ENCODE assay signal across 5 fruit fly cellular contexts in the genomic region with DNA sequence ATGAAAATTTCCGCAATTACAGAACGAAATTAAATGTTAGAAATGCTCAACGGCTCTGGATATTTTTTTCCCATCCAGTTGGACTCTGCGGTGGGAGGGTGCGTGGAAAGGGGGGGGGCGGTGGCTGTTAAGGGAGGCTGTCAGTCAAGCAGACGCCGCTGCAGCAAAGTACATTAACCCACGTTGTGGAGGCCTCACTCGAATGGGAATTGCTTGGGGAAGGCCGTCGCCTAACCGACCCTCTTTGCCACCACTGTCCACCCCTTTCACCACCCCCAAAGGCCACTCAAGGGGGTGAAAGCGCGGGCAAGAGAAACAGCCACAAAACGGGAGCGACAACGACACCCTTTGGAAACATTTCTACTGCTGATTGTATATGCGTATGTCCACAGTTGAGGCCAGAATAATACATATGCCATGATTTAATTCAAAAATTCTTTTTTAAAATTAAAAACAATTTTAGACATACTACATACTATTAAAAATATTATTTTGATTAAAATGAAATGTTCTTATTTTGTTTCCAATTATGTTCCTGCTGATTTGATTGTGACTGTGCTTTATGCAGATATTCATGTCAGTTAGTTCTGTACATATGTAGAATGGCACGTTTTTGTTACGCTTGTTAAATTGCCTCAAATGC.
TF ChIP-seq lines count a peak whose summit lies in the region.

No protein-coding gene starts in this region.

- TF ChIP-seq CTCF in whole organism, embryonic (GFP tag; optimal IDR thresholded peaks at IDR 0.05; lab: Kevin White, UChicago), result no peak

TF ChIP-seq in whole organism, adult, 20 proteins besides CTCF, POLR2A, EP300 and RAD21:
- TF ChIP-seq CG7045 (GFP tag; optimal IDR thresholded peaks at IDR 0.05; lab: Kevin White, UChicago) (peak; percentile 19), CG12768 (GFP tag; optimal IDR thresholded peaks at IDR 0.05; lab: Kevin White, UChicago) (peak; percentile 58), pad (GFP tag; optimal IDR thresholded peaks at IDR 0.05; lab: Kevin White, UChicago) (no peak), CG11617 (GFP tag; optimal IDR thresholded peaks at IDR 0.05; lab: Kevin White, UChicago) (no peak), CG7101 (tag; optimal IDR thresholded peaks at IDR 0.05; lab: Kevin White, UChicago) (peak; percentile 40), CG5204 (GFP tag; optimal IDR thresholded peaks at IDR 0.05; lab: Kevin White, UChicago) (no peak), cic (GFP tag; optimal IDR thresholded peaks at IDR 0.05; lab: Kevin White, UChicago) (no peak), tj (GFP tag; optimal IDR thresholded peaks at IDR 0.05; lab: Kevin White, UChicago) (no peak), CG14711 (tag; optimal IDR thresholded peaks at IDR 0.05; lab: Kevin White, UChicago) (peak; percentile 42), Mnt (GFP tag; optimal IDR thresholded peaks at IDR 0.05; lab: Kevin White, UChicago) (no peak), CG33017 (tag; optimal IDR thresholded peaks at IDR 0.05; lab: Kevin White, UChicago) (peak; percentile 66), bab1 (GFP tag; optimal IDR thresholded peaks at IDR 0.05; lab: Kevin White, UChicago) (peak; percentile 20), Hr96 (GFP tag; optimal IDR thresholded peaks at IDR 0.05; lab: Kevin White, UChicago) (no peak)

TF ChIP-seq in whole organism, embryonic, 481 proteins besides CTCF, POLR2A, EP300 and RAD21 (continues in another document):
- peak; percentile 81 for TF ChIP-seq lab (GFP tag; optimal IDR thresholded peaks at IDR 0.05; lab: Kevin White, UChicago)
- TF ChIP-seq chn (GFP tag; optimal IDR thresholded peaks at IDR 0.05; lab: Kevin White, UChicago), result no peak
- no peak for TF ChIP-seq cas (GFP tag; IDR thresholded peaks at IDR 0.05; lab: Robert Waterston, UW)
- TF ChIP-seq HmgZ (tag; optimal IDR thresholded peaks at IDR 0.05; lab: Kevin White, UChicago), result peak; percentile 15
- no peak for TF ChIP-seq so (GFP tag; IDR thresholded peaks at IDR 0.05; lab: Robert Waterston, UW)
- TF ChIP-seq CG34422 (GFP tag; IDR thresholded peaks at IDR 0.05; lab: Robert Waterston, UW), result 0 out of 3 replicates have a peak, but pooled peaks have one; percentile 43
- no peak for TF ChIP-seq gcm2 (GFP tag; optimal IDR thresholded peaks at IDR 0.05; lab: Kevin White, UChicago)
- 0 out of 2 replicates have a peak, but pooled peaks have one; percentile 25 for TF ChIP-seq wor (GFP tag; IDR thresholded peaks at IDR 0.05; lab: Robert Waterston, UW)
- peak; percentile 83 for TF ChIP-seq row (GFP tag; IDR thresholded peaks at IDR 0.05; lab: Robert Waterston, UW)
- TF ChIP-seq Dip2 (GFP tag; IDR thresholded peaks at IDR 0.05; lab: Robert Waterston, UW), result no peak
- no peak for TF ChIP-seq Neu2 (GFP tag; optimal IDR thresholded peaks at IDR 0.05; lab: Kevin White, UChicago; ENCODE audit: borderline replicate concordance)
- peak; percentile 29; the same call in 1 of the 2 replicates for TF ChIP-seq E2f2 (GFP tag; IDR thresholded peaks at IDR 0.05; lab: Robert Waterston, UW)
- peak; percentile 19 for TF ChIP-seq bcd (GFP tag; optimal IDR thresholded peaks at IDR 0.05; lab: Kevin White, UChicago)
- peak; percentile 9 for TF ChIP-seq slou (GFP tag; optimal IDR thresholded peaks at IDR 0.05; lab: Kevin White, UChicago)
- no peak for TF ChIP-seq CG11560 (tag; IDR thresholded peaks at IDR 0.05; lab: Robert Waterston, UW)
- TF ChIP-seq CG8924 (tag; optimal IDR thresholded peaks at IDR 0.05; lab: Kevin White, UChicago), result peak; percentile 73
- TF ChIP-seq Ada2b (GFP tag; IDR thresholded peaks at IDR 0.05; lab: Robert Waterston, UW), result peak; percentile 53; the same call in 1 of the 2 replicates

TF ChIP-seq in whole organism, prepupa, 60 proteins besides CTCF, POLR2A, EP300 and RAD21 (continues in another document):
- peak; percentile 58 for TF ChIP-seq OdsH (GFP tag; optimal IDR thresholded peaks at IDR 0.05; lab: Kevin White, UChicago)
- peak; percentile 7 for TF ChIP-seq Hr39 (GFP tag; optimal IDR thresholded peaks at IDR 0.05; lab: Kevin White, UChicago)
- TF ChIP-seq CG11294 (GFP tag; IDR thresholded peaks at IDR 0.05; lab: Robert Waterston, UW), result no peak; the same call in 1 of the 2 replicates
- peak; percentile 52 for TF ChIP-seq CG3919 (GFP tag; optimal IDR thresholded peaks at IDR 0.05; lab: Kevin White, UChicago)
- peak; percentile 71 for TF ChIP-seq CG8119 (GFP tag; IDR thresholded peaks at IDR 0.05; lab: Robert Waterston, UW)
- TF ChIP-seq fd85E (GFP tag; optimal IDR thresholded peaks at IDR 0.05; lab: Kevin White, UChicago), result no peak
- TF ChIP-seq Eip75B (GFP tag; optimal IDR thresholded peaks at IDR 0.05; lab: Kevin White, UChicago), result peak; percentile 40
- peak; percentile 57 for TF ChIP-seq Ets96B (tag; optimal IDR thresholded peaks at IDR 0.05; lab: Kevin White, UChicago)
- TF ChIP-seq achi (GFP tag; optimal IDR thresholded peaks at IDR 0.05; lab: Kevin White, UChicago), result peak; percentile 62
- peak; percentile 17 for TF ChIP-seq CG31627 (GFP tag; optimal IDR thresholded peaks at IDR 0.05; lab: Kevin White, UChicago)
- TF ChIP-seq CG6163 (GFP tag; IDR thresholded peaks at IDR 0.05; lab: Robert Waterston, UW), result peak; percentile 70; the same call in 2 of the 3 replicates
- TF ChIP-seq CG11762 (GFP tag; optimal IDR thresholded peaks at IDR 0.05; lab: Kevin White, UChicago; ENCODE audit: insufficient read depth), result peak; percentile 22
- no peak for TF ChIP-seq fd59A (GFP tag; optimal IDR thresholded peaks at IDR 0.05; lab: Kevin White, UChicago)
- TF ChIP-seq fkh (GFP tag; optimal IDR thresholded peaks at IDR 0.05; lab: Kevin White, UChicago), result no peak
- peak; percentile 38 for TF ChIP-seq topi (GFP tag; optimal IDR thresholded peaks at IDR 0.05; lab: Kevin White, UChicago)
- TF ChIP-seq esn (GFP tag; optimal IDR thresholded peaks at IDR 0.05; lab: Kevin White, UChicago), result peak; percentile 65
- TF ChIP-seq CG34406 (GFP tag; optimal IDR thresholded peaks at IDR 0.05; lab: Kevin White, UChicago), result peak; percentile 63

TF ChIP-seq in whole organism, pupa, 21 proteins besides CTCF, POLR2A, EP300 and RAD21 (continues in another document):
- TF ChIP-seq CG32121 (GFP tag; IDR thresholded peaks at IDR 0.05; lab: Robert Waterston, UW) (peak; percentile 61; the same call in 1 of the 2 replicates), CG17806 (tag; optimal IDR thresholded peaks at IDR 0.05; lab: Kevin White, UChicago) (peak; percentile 63), gl (tag; optimal IDR thresholded peaks at IDR 0.05; lab: Kevin White, UChicago) (peak; percentile 7), CG4496 (GFP tag; IDR thresholded peaks at IDR 0.05; lab: Robert Waterston, UW) (peak; percentile 41; the same call in 1 of the 3 replicates), Pif1A (GFP tag; optimal IDR thresholded peaks at IDR 0.05; lab: Kevin White, UChicago) (peak; percentile 30), EcR (GFP tag; optimal IDR thresholded peaks at IDR 0.05; lab: Kevin White, UChicago) (peak; percentile 69), CG8159 (tag; optimal IDR thresholded peaks at IDR 0.05; lab: Kevin White, UChicago) (peak; percentile 81), D1 (tag; optimal IDR thresholded peaks at IDR 0.05; lab: Kevin White, UChicago) (no peak), CG15710 (tag; optimal IDR thresholded peaks at IDR 0.05; lab: Kevin White, UChicago) (peak; percentile 71), CG8301 (tag; optimal IDR thresholded peaks at IDR 0.05; lab: Kevin White, UChicago) (peak; percentile 46), CG9948 (tag; optimal IDR thresholded peaks at IDR 0.05; lab: Kevin White, UChicago) (peak; percentile 60), fd96Ca (GFP tag; IDR thresholded peaks at IDR 0.05; lab: Robert Waterston, UW) (0 out of 3 replicates have a peak, but pooled peaks have one; percentile 21), CG34367 (tag; optimal IDR thresholded peaks at IDR 0.05; lab: Kevin White, UChicago) (peak; percentile 56), Pif1B (GFP tag; optimal IDR thresholded peaks at IDR 0.05; lab: Kevin White, UChicago) (peak; percentile 4), CG13204 (GFP tag; optimal IDR thresholded peaks at IDR 0.05; lab: Kevin White, UChicago) (no peak), rn (GFP tag; IDR thresholded peaks at IDR 0.05; lab: Robert Waterston, UW) (no peak), Ets98B (GFP tag; IDR thresholded peaks at IDR 0.05; lab: Robert Waterston, UW) (peak; percentile 59; the same call in 1 of the 2 replicates), Snoo (tag; optimal IDR thresholded peaks at IDR 0.05; lab: Kevin White, UChicago) (peak; percentile 21), CG10348 (GFP tag; IDR thresholded peaks at IDR 0.05; lab: Robert Waterston, UW) (peak; percentile 45; the same call in 1 of the 2 replicates)

TF ChIP-seq in whole organism, wandering third instar larva, 38 proteins besides CTCF, POLR2A, EP300 and RAD21 (continues in another document):
- TF ChIP-seq tai (GFP tag; optimal IDR thresholded peaks at IDR 0.05; lab: Kevin White, UChicago), result peak; percentile 24
- TF ChIP-seq Sp1 (GFP tag; optimal IDR thresholded peaks at IDR 0.05; lab: Kevin White, UChicago), result peak; percentile 69
- TF ChIP-seq sage (GFP tag; optimal IDR thresholded peaks at IDR 0.05; lab: Kevin White, UChicago), result peak; percentile 12
- TF ChIP-seq Abd-B (GFP tag; optimal IDR thresholded peaks at IDR 0.05; lab: Kevin White, UChicago), result no peak
- TF ChIP-seq foxo (GFP tag; optimal IDR thresholded peaks at IDR 0.05; lab: Kevin White, UChicago), result peak in 1 of 2 experiments; percentile 78
- TF ChIP-seq Hr83 (GFP tag; optimal IDR thresholded peaks at IDR 0.05; lab: Kevin White, UChicago; ENCODE audit: poor library complexity, severe bottlenecking), result no peak
- no peak for TF ChIP-seq Vsx2 (GFP tag; optimal IDR thresholded peaks at IDR 0.05; lab: Kevin White, UChicago; ENCODE audit: partially characterized antibody)
- peak; percentile 10 for TF ChIP-seq woc (GFP tag; optimal IDR thresholded peaks at IDR 0.05; lab: Kevin White, UChicago)
- TF ChIP-seq dmrt93B (GFP tag; optimal IDR thresholded peaks at IDR 0.05; lab: Kevin White, UChicago), result peak; percentile 11
- no peak for TF ChIP-seq CrebA (GFP tag; optimal IDR thresholded peaks at IDR 0.05; lab: Kevin White, UChicago; ENCODE audit: borderline replicate concordance)
- TF ChIP-seq Dfd (GFP tag; optimal IDR thresholded peaks at IDR 0.05; lab: Kevin White, UChicago), result no peak
- peak; percentile 60 for TF ChIP-seq fru (GFP tag; optimal IDR thresholded peaks at IDR 0.05; lab: Kevin White, UChicago)
- TF ChIP-seq CG32264 (GFP tag; optimal IDR thresholded peaks at IDR 0.05; lab: Kevin White, UChicago), result no peak
- no peak for TF ChIP-seq Dif (GFP tag; optimal IDR thresholded peaks at IDR 0.05; lab: Kevin White, UChicago; ENCODE audit: partially characterized antibody)
- TF ChIP-seq brk (GFP tag; optimal IDR thresholded peaks at IDR 0.05; lab: Kevin White, UChicago), result peak; percentile 26
- peak; percentile 44 for TF ChIP-seq Hnf4 (GFP tag; optimal IDR thresholded peaks at IDR 0.05; lab: Kevin White, UChicago)
- peak; percentile 20 for TF ChIP-seq CG9705 (GFP tag; optimal IDR thresholded peaks at IDR 0.05; lab: Kevin White, UChicago)
- peak; percentile 63 for TF ChIP-seq h (GFP tag; optimal IDR thresholded peaks at IDR 0.05; lab: Kevin White, UChicago)
- TF ChIP-seq rgr (GFP tag; optimal IDR thresholded peaks at IDR 0.05; lab: Kevin White, UChicago), result peak; percentile 60
- peak; percentile 66 for TF ChIP-seq OdsH (GFP tag; optimal IDR thresholded peaks at IDR 0.05; lab: Kevin White, UChicago)
- no peak for TF ChIP-seq ey (GFP tag; optimal IDR thresholded peaks at IDR 0.05; lab: Kevin White, UChicago)
